Worm (Caenorhabditis elegans): ENCODE measurements around the gene lrch-1.

Gene lrch-1

DNA sequence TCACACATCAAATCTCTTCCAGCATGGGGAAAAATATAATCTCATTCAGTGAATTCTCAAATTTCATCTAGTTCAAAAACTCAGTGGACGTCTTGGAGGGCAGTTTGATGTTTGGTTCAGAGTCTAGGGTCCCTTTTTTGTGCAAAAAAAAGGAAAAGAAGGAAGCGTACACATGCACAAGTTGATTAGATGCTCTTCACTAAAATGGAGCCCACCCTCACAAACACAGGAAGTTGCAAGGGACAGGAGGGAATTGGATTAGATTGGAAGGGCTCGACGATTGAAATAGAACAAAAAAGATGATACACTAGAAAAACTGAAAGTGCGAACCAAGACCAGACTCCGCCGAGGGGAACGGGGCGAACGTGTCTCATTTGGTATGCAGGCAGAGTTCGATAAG lies 34.4 kb upstream of the lrch-1 start:
- no peak for TF ChIP-seq dao-5 (tag; optimal IDR thresholded peaks at IDR 0.05)
- TF ChIP-seq W03F9.2 (tag; optimal IDR thresholded peaks at IDR 0.05), result no peak
- TF ChIP-seq him-1 (tag; optimal IDR thresholded peaks at IDR 0.05), result no peak

DNA sequence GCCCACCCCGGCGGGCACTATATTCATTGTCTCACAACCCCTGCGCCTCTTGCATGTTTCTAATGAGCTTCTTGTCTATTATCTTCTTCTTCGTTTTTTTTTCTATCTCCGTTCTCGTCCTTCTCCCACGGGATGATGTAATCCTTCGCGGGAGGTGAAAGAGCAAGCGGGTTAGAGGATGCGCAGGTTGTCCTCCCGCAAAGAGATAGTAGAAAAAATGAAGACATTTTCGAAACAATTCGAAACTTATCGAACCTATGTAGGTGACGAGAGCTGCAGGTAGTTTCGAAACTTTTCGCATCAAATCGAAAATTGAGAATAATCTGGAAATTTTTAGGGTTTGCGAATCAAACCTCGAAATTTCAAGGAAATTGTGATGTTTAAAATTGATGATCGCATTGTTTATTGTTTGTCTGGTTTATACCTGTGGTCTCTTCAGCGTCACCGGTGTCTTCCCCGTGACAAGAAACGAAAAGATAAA lies 33.9 kb upstream of the lrch-1 start:
- TF ChIP-seq dao-5 (tag; optimal IDR thresholded peaks at IDR 0.05) (no peak), W03F9.2 (tag; optimal IDR thresholded peaks at IDR 0.05) (no peak), him-1 (tag; optimal IDR thresholded peaks at IDR 0.05) (no peak)

DNA sequence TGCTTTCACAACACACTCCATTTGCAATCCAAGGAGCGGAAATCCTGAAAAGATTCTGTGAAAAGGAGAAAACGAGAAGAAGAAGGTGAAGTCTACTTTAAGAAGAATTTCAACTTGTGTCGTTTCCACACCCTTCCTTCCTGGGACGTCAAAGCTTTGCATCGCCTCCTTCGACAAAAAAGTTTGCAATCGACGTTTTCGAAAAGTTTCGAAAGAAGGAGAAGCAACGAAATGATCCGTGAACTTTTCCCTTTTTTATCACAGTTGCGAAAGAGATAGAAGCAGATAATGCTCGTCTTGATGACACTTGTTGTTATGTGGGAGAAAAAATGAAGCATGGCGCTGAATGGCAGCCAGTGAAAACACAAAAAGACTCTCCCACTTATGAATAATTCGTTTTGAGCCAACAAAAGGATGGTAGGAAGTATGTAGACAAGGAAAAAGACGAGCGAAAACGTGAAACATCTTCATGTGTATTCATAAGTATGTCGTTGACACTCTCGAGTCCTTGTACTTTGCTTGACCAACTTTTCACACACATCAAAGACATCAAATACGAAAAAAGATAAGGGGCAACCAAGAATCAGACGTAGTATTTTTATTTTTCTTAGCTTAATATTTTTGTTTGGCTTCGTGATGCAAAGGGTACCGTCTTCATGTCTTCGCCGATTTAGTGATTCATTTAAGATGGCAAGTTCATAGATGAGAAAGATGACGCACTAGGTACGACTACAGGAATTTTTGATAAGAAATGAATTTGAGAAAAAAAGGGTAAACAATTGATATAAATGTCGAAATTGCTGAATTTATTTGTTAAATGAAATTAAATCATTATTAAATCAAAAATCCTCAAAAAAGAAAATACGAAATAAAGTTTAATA lies 32.6 kb upstream of the lrch-1 start:
- TF ChIP-seq him-1 (tag; optimal IDR thresholded peaks at IDR 0.05), result no peak
- TF ChIP-seq W03F9.2 (tag; optimal IDR thresholded peaks at IDR 0.05), result no peak
- TF ChIP-seq dao-5 (tag; optimal IDR thresholded peaks at IDR 0.05), result no peak

DNA sequence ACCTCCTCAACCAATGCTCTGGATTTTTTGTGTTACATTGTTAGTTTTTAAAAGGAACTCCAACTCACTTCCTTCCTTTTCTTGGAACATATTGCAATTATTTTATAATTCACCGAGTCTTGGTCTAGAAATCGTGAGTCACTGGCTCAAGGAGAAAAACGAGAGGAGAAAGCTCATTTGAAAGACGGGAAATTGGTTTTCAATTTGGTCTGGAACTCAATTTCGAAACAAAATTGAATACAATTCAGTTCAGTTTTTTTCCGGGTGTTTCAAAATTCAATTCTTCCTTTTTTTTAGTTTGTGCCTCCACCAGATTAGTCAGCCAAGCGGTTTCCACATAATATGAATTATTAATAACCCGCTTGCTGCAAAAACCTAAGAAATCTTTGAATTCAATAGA lies 31.4 kb upstream of the lrch-1 start:
- no peak for TF ChIP-seq him-1 (tag; optimal IDR thresholded peaks at IDR 0.05)
- TF ChIP-seq W03F9.2 (tag; optimal IDR thresholded peaks at IDR 0.05), result no peak
- no peak for TF ChIP-seq dao-5 (tag; optimal IDR thresholded peaks at IDR 0.05)

DNA sequence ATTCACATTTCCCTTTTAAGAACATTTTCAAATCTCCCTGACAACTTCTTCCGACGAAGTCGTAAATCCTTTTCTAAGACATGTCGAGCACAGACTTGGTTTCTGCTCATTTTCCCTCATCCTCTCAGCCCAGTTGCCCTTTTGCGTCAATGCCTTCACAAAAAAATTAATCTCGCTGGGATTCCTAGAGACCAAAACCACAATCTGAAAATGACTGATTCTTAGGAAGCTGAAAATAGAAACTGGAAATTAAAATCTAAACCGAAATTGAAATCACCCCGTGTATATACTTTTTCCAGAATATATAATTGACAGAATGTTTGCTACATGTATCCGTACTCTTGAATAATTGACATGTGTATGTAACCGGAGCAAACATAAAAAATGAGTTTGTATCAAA lies 30.6 kb upstream of the lrch-1 start:
- TF ChIP-seq him-1 (tag; optimal IDR thresholded peaks at IDR 0.05) (no peak), dao-5 (tag; optimal IDR thresholded peaks at IDR 0.05) (no peak), W03F9.2 (tag; optimal IDR thresholded peaks at IDR 0.05) (no peak)

DNA sequence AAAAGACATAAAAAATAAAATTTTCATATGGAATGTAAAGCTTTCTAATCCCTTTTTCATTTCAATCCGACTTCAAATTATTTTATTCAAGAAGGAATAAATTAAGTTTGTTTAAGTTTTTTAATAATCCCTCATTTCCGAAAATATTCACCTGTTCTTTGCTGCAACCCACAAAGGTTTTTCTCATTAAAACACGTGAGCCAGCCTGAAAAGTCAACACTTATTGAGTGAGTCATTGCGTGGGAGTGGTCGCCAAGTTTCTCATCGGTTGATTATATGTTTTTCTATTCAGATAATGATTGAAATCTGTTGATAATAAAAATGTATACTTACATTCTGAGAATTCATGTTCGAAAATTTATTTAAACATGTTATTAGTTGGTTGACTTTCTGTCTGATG lies 29.0 kb upstream of the lrch-1 start:
- no peak for TF ChIP-seq W03F9.2 (tag; optimal IDR thresholded peaks at IDR 0.05)
- no peak for TF ChIP-seq him-1 (tag; optimal IDR thresholded peaks at IDR 0.05)
- TF ChIP-seq dao-5 (tag; optimal IDR thresholded peaks at IDR 0.05), result no peak

DNA sequence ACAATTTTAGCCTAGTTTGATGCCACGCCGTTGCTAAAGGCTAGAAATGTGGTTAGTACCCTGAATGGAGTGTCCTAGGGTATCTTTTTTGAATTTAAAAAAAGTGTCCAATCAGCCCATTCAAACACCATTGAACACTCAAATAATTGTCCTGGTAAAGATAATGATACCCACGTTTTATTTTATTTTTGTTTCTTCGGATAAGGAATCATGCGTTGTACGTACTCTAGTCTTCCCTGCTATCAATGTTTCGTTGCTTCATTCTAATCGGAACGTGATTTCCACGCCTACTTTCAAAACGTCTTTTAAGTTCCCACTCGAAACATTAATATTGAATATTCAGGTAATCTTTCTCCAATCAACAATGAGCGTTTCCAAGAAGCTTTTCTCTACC lies 24.2 kb upstream of the lrch-1 start, which contains the start of gene got-2.2:
Gene got-2.2 (plus strand): TSS at position 344 of the 394 bp plus-strand sequence.
- TF ChIP-seq W03F9.2 (tag; optimal IDR thresholded peaks at IDR 0.05), result no peak
- no peak for TF ChIP-seq dao-5 (tag; optimal IDR thresholded peaks at IDR 0.05)
- no peak for TF ChIP-seq him-1 (tag; optimal IDR thresholded peaks at IDR 0.05)

DNA sequence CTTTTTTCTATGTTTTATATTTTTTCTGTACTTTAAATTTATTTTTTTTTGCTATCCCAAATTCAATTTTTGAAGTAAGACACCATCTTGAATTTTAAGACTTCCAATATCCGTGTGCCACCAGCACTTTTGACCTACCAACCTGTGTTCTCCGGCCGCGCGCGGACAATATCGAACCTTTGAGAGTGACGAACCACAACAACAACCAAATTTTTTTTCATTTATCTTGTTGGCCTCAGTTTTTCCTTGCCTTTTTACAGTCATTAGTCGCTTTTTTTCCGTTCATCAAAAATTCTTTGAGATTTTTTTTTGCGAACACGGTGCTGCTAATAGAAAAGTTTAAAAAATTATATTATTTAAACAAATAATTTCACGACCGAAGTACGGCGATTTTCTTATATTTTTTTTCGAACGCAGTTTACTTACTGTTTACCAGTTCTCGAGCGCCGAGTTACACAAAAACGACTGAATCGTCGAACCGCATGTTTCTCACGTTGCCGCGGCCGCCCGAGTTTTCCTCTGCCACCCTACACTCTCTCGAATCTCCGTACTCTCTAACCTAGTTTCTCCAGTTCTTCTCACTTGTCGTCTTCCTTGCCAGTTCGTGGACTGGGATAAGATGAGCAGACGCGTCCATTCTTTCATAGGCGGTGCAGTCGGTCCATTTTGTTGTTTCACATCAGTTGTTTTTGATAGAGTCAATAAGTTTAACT lies 23.6 kb upstream of the lrch-1 start:
- no peak for TF ChIP-seq dao-5 (tag; optimal IDR thresholded peaks at IDR 0.05)
- no peak for TF ChIP-seq him-1 (tag; optimal IDR thresholded peaks at IDR 0.05)
- TF ChIP-seq W03F9.2 (tag; optimal IDR thresholded peaks at IDR 0.05), result no peak

DNA sequence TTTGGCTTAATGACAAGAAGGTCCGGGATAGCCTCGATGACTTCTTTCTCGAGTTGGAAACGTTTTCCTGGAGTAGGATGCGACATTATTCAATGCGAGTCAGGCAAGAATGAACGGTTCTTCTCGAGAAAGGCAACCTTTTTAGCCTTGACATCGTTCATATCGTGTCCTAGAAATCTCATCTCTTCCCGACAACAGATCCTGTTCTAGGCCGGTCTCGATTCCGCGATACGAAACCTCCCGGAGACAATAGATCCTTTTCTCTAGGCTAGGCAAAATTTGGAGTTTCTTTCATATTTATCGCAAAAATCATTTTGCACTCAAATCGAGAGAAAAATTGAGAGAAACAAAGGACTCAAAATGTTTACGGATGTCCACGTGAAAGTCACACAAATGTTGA lies 22.5 kb upstream of the lrch-1 start, which contains the start of gene rml-3:
Gene rml-3 (minus strand): TSS at position 93 of the 400 bp plus-strand sequence.
- TF ChIP-seq him-1 (tag; optimal IDR thresholded peaks at IDR 0.05), result no peak
- TF ChIP-seq dao-5 (tag; optimal IDR thresholded peaks at IDR 0.05), result no peak

DNA sequence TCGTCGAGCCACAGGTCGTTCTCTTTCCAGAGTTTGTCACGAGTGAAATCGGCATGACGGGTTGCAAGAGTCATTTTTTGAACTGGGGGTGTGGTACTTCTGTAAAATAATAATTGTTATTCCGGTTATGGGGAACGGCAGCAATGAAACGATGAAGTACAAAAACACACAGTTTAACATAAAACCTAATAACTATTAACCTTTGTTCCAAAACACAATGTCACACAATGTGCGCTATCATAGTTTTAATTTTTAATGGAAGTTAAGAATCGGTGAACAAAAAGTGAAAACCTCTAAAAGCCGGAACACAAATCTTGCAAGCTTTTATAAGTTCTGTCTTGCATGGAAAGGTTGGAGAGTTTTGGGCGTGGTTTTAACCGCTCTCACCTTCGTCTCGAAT lies 19.0 kb upstream of the lrch-1 start, which contains the start of gene hsp-43:
Gene hsp-43 (minus strand): TSS at position 101 of the 400 bp plus-strand sequence.
- TF ChIP-seq dao-5 (tag; optimal IDR thresholded peaks at IDR 0.05), result no peak
- TF ChIP-seq W03F9.2 (tag; optimal IDR thresholded peaks at IDR 0.05), result no peak
- no peak for TF ChIP-seq him-1 (tag; optimal IDR thresholded peaks at IDR 0.05)

DNA sequence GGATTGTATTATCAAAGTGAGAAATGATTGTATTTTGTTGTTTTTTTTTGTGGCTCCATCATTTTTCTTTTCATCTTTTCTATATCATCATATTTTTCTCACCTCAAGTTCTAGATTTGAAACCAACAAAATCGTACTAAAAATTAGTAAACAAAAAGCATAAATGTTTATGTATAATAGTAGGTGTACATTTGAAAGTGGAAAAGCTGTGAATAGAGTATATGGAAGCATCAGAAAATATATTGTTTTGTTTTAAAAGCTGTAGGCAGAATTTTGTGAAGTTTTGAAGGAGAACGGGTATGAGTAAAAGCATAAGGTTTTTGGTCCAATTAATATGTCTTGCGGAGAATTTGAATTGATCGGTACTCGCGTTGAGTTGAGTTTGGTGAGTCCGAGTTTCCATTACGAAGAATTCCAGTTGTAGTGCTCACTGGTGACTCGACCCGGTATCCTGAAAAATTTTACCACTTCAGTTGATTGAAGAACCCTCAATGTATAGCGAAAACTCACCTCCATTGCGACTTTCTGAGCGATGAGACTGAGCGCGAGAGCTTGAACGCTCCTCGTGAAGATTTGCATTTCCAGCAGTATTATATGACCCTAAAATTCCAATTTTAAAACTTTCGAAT lies 16.7 kb upstream of the lrch-1 start, which contains the start of gene C14F11.4:
Gene C14F11.4 (minus strand): TSS at position 51 of the 629 bp plus-strand sequence.
- TF ChIP-seq dao-5 (tag; optimal IDR thresholded peaks at IDR 0.05), result no peak
- TF ChIP-seq W03F9.2 (tag; optimal IDR thresholded peaks at IDR 0.05), result no peak
- TF ChIP-seq him-1 (tag; optimal IDR thresholded peaks at IDR 0.05), result no peak

DNA sequence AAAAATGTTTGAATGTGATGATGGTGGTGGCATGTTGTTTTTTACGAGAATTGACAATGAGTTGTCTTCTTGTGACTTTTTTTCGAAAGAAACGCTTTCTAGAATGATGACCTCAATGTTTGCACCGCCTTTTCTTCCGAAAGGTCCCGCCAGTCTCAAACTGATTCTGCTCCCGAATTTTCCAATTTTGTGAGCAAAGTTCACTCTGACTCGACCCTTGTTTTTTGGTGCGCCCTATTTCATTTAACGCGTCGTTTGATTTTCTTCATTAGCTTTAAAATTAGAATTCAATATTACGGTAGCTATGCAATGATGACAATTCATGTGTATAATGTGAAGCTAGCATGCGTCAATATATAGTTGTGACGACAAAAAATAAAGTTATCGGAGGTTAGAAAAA lies 14.2 kb upstream of the lrch-1 start, which contains the start of gene lite-1:
Gene lite-1 (minus strand): TSS at position 101 of the 400 bp plus-strand sequence.
- TF ChIP-seq dao-5 (tag; optimal IDR thresholded peaks at IDR 0.05), result no peak

DNA sequence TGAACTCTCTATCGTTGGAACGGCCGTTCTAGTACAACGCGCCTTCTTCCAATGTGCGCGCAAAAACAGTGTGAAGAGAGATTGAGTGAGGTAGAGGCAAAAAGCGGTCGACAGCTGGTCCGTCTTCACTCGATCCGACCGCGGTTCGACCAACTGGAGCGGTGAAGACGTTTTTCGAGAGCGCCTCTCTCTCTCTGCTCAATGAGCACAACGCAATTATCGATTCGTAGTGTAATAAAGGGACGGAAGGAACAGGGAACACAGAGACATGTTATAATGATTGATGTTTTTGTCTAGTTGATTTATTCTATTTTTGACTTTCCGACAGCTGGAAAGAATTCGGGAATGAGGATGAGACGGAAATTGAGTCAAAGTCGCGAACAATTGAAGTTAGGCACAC lies 8.4 kb upstream of the lrch-1 start:
- TF ChIP-seq W03F9.2 (tag; optimal IDR thresholded peaks at IDR 0.05) (no peak), him-1 (tag; optimal IDR thresholded peaks at IDR 0.05) (no peak), dao-5 (tag; optimal IDR thresholded peaks at IDR 0.05) (no peak)
